Worm (Caenorhabditis elegans) whole organism, L4 larva: ENCODE data around the gene mboa-6.

Source experiments
- T20F7.1 ChIP-seq: fragments of 200-800 bp; sonication (Bioruptor generic); optimal IDR thresholded peaks from 2 replicates; lab custom pipeline; 2018; ENCODE audit warnings: mild to moderate bottlenecking, missing genetic modification characterization, missing compliant biosample characterization
- Y75B8A.6 ChIP-seq: fragments of 200-800 bp; sonication (Bioruptor generic); IDR thresholded peaks from 2 replicates; pipeline ENCODE4 v1.3.6; 2022; ENCODE audit warnings: missing genetic modification reagents, missing genetic modification characterization, missing compliant biosample characterization
- ceh-20 ChIP-seq: fragments of 200-800 bp; sonication (Bioruptor generic); IDR thresholded peaks from 2 replicates; pipeline ENCODE4 v1.3.6; 2022; ENCODE audit warnings: missing genetic modification reagents, missing genetic modification characterization, missing compliant biosample characterization
- ceh-28 ChIP-seq: fragments of 150-350 bp; optimal IDR thresholded peaks from 2 replicates; lab custom pipeline; 2014; ENCODE audit warnings: missing biosample characterization, missing genetic modification reagents, missing genetic modification characterization
- ceh-32 ChIP-seq: sonication (generic microtip); optimal IDR thresholded peaks from 2 replicates; lab custom pipeline; 2016; ENCODE audit warnings: mild to moderate bottlenecking, missing genetic modification characterization, missing compliant biosample characterization; ENCODE audit not compliant: poor library complexity
- dmd-6 ChIP-seq: fragments of 200-800 bp; sonication (Bioruptor generic); IDR thresholded peaks from 2 replicates; pipeline ENCODE4 v1.3.6; 2022; ENCODE audit warnings: missing genetic modification reagents, missing genetic modification characterization, missing compliant biosample characterization
- egl-43 ChIP-seq: fragments of 200-800 bp; sonication (Bioruptor generic); IDR thresholded peaks from 2 replicates; pipeline ENCODE4 v1.3.6; 2022; ENCODE audit warnings: missing genetic modification reagents, missing genetic modification characterization, missing compliant biosample characterization
- hlh-11 ChIP-seq: fragments of 200-800 bp; sonication (Bioruptor generic); optimal IDR thresholded peaks from 2 replicates; lab custom pipeline; 2018; ENCODE audit warnings: mild to moderate bottlenecking, missing genetic modification characterization, missing compliant biosample characterization
- hlh-30 ChIP-seq: sonication (generic microtip); optimal IDR thresholded peaks from 2 replicates; lab custom pipeline; 2017; ENCODE audit warnings: antibody characterized with exemption, mild to moderate bottlenecking, missing genetic modification characterization, missing compliant biosample characterization; ENCODE audit not compliant: insufficient read depth
- lim-7 ChIP-seq: fragments of 200-800 bp; sonication (Bioruptor generic); IDR thresholded peaks from 2 replicates; pipeline ENCODE4 v1.3.6; 2022; ENCODE audit warnings: missing genetic modification characterization, missing compliant biosample characterization
- lin-13 ChIP-seq: fragments of 150-350 bp; optimal IDR thresholded peaks from 2 replicates; lab custom pipeline; 2014; ENCODE audit warnings: missing biosample characterization, missing genetic modification reagents, missing genetic modification characterization
- lir-3 ChIP-seq: sonication (generic microtip); optimal IDR thresholded peaks from 2 replicates; lab custom pipeline; 2016; ENCODE audit warnings: mild to moderate bottlenecking, missing genetic modification characterization, missing compliant biosample characterization
- mes-2 ChIP-seq: sonication (generic microtip); optimal IDR thresholded peaks from 2 replicates; lab custom pipeline; 2016; ENCODE audit warnings: missing genotype, mild to moderate bottlenecking, missing genetic modification characterization, missing compliant biosample characterization; ENCODE audit not compliant: poor library complexity, severe bottlenecking
- nhr-111 ChIP-seq: fragments of 200-800 bp; sonication (Bioruptor generic); optimal IDR thresholded peaks from 2 replicates; lab custom pipeline; 2018; ENCODE audit warnings: mild to moderate bottlenecking, missing genetic modification characterization, missing compliant biosample characterization
- nhr-28 ChIP-seq: fragments of 150-350 bp; optimal IDR thresholded peaks from 2 replicates; lab custom pipeline; 2014; ENCODE audit warnings: missing biosample characterization, missing genetic modification characterization
- nhr-42 ChIP-seq: fragments of 200-800 bp; sonication (Bioruptor generic); IDR thresholded peaks from 2 replicates; pipeline ENCODE4 v1.3.6; 2022; ENCODE audit warnings: missing genetic modification characterization, missing compliant biosample characterization
- nhr-48 ChIP-seq: sonication (generic microtip); optimal IDR thresholded peaks from 2 replicates; lab custom pipeline; 2016; ENCODE audit warnings: mild to moderate bottlenecking, missing genetic modification characterization, missing compliant biosample characterization
- pqm-1 ChIP-seq: sonication (generic microtip); optimal IDR thresholded peaks from 2 replicates; lab custom pipeline; 2017; ENCODE audit warnings: missing biosample characterization, missing genetic modification characterization
- rbr-2 ChIP-seq: sonication (generic microtip); optimal IDR thresholded peaks from 2 replicates; lab custom pipeline; 2016; ENCODE audit warnings: missing genotype, missing genetic modification characterization, missing compliant biosample characterization
- set-16 ChIP-seq: fragments of 200-800 bp; sonication (Bioruptor generic); IDR thresholded peaks from 2 replicates; pipeline ENCODE4 v1.3.6; 2022; ENCODE audit warnings: missing genetic modification reagents, missing genetic modification characterization, missing compliant biosample characterization
- tra-1 ChIP-seq: fragments of 200-800 bp; sonication (Bioruptor generic); IDR thresholded peaks from 2 replicates; pipeline ENCODE4 v1.3.6; 2022; ENCODE audit warnings: missing genetic modification reagents, missing genetic modification characterization, missing compliant biosample characterization
- unc-62 ChIP-seq, 3 experiments: fragments of 150-350 bp in 1 of 3; sonication (generic microtip); optimal IDR thresholded peaks in 2 of 3; peaks in 1 of 3; 1 replicate in 1 of 3; 2 replicates in 2 of 3; lab custom pipeline; 2014 to 2017; ENCODE audit warnings: missing biosample characterization in 3 of 3, missing genetic modification characterization in 3 of 3, missing genetic modification reagents in 3 of 3, missing genotype in 1 of 3

mboa-6 gene

ce11 chrIII:1976642-1977041 is 14.9 kb upstream of the mboa-6 start, which contains the start of gene R155.3:
Gene R155.3, minus strand, starts transcription at chrIII:1976742.
- TF ChIP-seq Y75B8A.6 (GFP tag; lab: Robert Waterston, UW) = no peak

- TF ChIP-seq lir-3 (tag; lab: Kevin White, UChicago) = no peak
- TF ChIP-seq set-16 = peak; percentile 73
- peak; percentile 52; the same call in 1 of the 2 replicates for TF ChIP-seq egl-43
- no peak for TF ChIP-seq nhr-42 (GFP tag; lab: Robert Waterston, UW)
- no peak for TF ChIP-seq ceh-20
- TF ChIP-seq nhr-28 (tag; lab: Kevin White, UChicago) = no peak
- no peak for TF ChIP-seq ceh-32 (tag; lab: Kevin White, UChicago)
- TF ChIP-seq, all 104 proteins: peak for 2
Observed at ce11 chrIII:1975992-1976391, 14.2 kb upstream of the mboa-6 start.

- TF ChIP-seq nhr-111 (GFP tag; lab: Kevin White, UChicago) (no peak), unc-62 (GFP tag; optimal IDR thresholded peaks at IDR 0.05 in 1 of 2; lab: Kevin White, UChicago) (peak in 1 of 2 experiments; percentile 12), unc-62 (tag; optimal IDR thresholded peaks at IDR 0.05; lab: Kevin White, UChicago) (no peak)
Observed at ce11 chrIII:1970433-1970832, 8.7 kb upstream of the mboa-6 start, which contains the start of gene R155.5. Gene R155.5, minus strand, starts transcription at chrIII:1970533.

- TF ChIP-seq tra-1 (no peak), hlh-30 (tag; lab: Kevin White, UChicago) (no peak), rbr-2 (no peak), dmd-6 (no peak), ceh-32 (tag; lab: Kevin White, UChicago) (no peak)
Observed at ce11 chrIII:1969802-1970201, 8.1 kb upstream of the mboa-6 start, which contains the start of gene moa-1. Gene moa-1, minus strand, starts transcription at chrIII:1969902.

- peak; percentile 67 for TF ChIP-seq ceh-28
Observed at ce11 chrIII:1965580-1965979, 3.8 kb upstream of the mboa-6 start.

ce11 chrIII:1965161-1965560 is 3.4 kb upstream of the mboa-6 start:
- TF ChIP-seq ceh-28 = peak; percentile 83

- TF ChIP-seq nhr-48 (no peak), lim-7 (GFP tag; lab: Robert Waterston, UW) (0 out of 2 replicates have a peak, but pooled peaks have one; percentile 56), set-16 (peak; percentile 36; the same call in 1 of the 2 replicates), egl-43 (0 out of 2 replicates have a peak, but pooled peaks have one; percentile 27)
Observed at ce11 chrIII:1963128-1963527, 1.4 kb upstream of the mboa-6 start.

ce11 chrIII:1962552-1962951 is 807 bp upstream of the mboa-6 start:
- TF ChIP-seq hlh-30 (tag; lab: Kevin White, UChicago) (no peak), hlh-11 (tag; lab: Kevin White, UChicago) (peak; percentile 3), pqm-1 (tag; lab: Kevin White, UChicago) (peak; percentile 10), nhr-28 (tag; lab: Kevin White, UChicago) (peak; percentile 43), T20F7.1 (GFP tag; lab: Kevin White, UChicago) (no peak), lin-13 (GFP tag; lab: Kevin White, UChicago) (no peak), dmd-6 (peak; percentile 56), mes-2 (peak; percentile 10)

- TF ChIP-seq ceh-28 (peak; percentile 97), nhr-42 (GFP tag; lab: Robert Waterston, UW) (no peak)
Observed at ce11 chrIII:1955520-1956095, 6.1 kb downstream of the mboa-6 start.
